Worm (Caenorhabditis elegans): ENCODE results near the gene B0524.6.
A peak's percentile ranks its signal among the peaks of the same experiment; 100 is the strongest.

The B0524.6 gene

DNA sequence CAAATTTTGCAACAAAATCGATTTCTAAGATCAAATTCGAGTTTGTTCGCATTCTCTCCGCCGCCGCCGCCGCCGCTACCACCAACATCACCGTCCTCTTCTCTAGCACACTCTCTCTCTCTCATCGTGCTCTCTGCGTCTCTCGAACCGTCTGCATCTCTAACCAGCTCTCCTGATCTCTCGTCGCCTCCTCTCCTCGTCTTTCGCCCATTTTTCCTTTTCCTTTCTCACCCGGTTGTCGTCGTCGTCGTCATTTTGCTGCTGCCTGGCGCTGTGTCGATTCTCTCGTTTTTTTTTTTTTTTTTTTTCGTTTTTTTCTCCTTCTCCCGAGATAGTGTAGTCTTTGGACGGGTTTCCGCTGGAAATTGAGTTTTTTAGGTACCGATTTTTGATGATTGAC lies 21.0 kb upstream of the B0524.6 start:
- TF ChIP-seq fkh-4 (tag; optimal IDR thresholded peaks at IDR 0.05; ENCODE audit: borderline replicate concordance): peak; percentile 50
- TF ChIP-seq ztf-4 (tag; optimal IDR thresholded peaks at IDR 0.05): peak; percentile 80
- TF ChIP-seq xbp-1 (tag; optimal IDR thresholded peaks at IDR 0.05): peak; percentile 92
- TF ChIP-seq alr-1 (tag; optimal IDR thresholded peaks at IDR 0.05; ENCODE audit: borderline replicate concordance): no peak
- TF ChIP-seq sup-37 (GFP tag; optimal IDR thresholded peaks at IDR 0.05): peak; percentile 50
- TF ChIP-seq snu-23 (GFP tag; optimal IDR thresholded peaks at IDR 0.05): peak; percentile 92
- no peak for TF ChIP-seq pag-3 (tag; optimal IDR thresholded peaks at IDR 0.05; ENCODE audit: borderline replicate concordance, insufficient read depth)
- peak; percentile 97 for TF ChIP-seq nhr-19 (GFP tag; conservative IDR thresholded peaks at IDR 0.05)
- TF ChIP-seq grh-1 (GFP tag; IDR thresholded peaks at IDR 0.05): peak; percentile 95
- peak; percentile 67 for TF ChIP-seq lin-39 (tag; optimal IDR thresholded peaks at IDR 0.05)
- TF ChIP-seq sptf-1 (tag; optimal IDR thresholded peaks at IDR 0.05): no peak
- TF ChIP-seq lin-13 (GFP tag; optimal IDR thresholded peaks at IDR 0.05): peak; percentile 88
- no peak for TF ChIP-seq lin-15B (tag; optimal IDR thresholded peaks at IDR 0.05)
- TF ChIP-seq unc-86 (tag; optimal IDR thresholded peaks at IDR 0.05): peak; percentile 96
- peak; percentile 96 for TF ChIP-seq skn-1 (tag; optimal IDR thresholded peaks at IDR 0.05)
- peak in 3 of 6 experiments; percentile 80 to 89 (median 88) for TF ChIP-seq elt-3 (tag; optimal IDR thresholded peaks at IDR 0.05)
- TF ChIP-seq ama-1 (optimal IDR thresholded peaks at IDR 0.05): peak; percentile 55
- peak; percentile 49 for TF ChIP-seq nhr-76 (tag; optimal IDR thresholded peaks at IDR 0.05)
- TF ChIP-seq mab-9 (GFP tag; IDR thresholded peaks at IDR 0.05): 0 out of 2 replicates have a peak, but pooled peaks have one; percentile 56
- peak; percentile 83 to 90 for TF ChIP-seq lsy-2 (tag; optimal IDR thresholded peaks at IDR 0.05)
- TF ChIP-seq ceh-8 (GFP tag; optimal IDR thresholded peaks at IDR 0.05): peak; percentile 91
- peak; percentile 87 for TF ChIP-seq hpl-2 (GFP tag; optimal IDR thresholded peaks at IDR 0.05)
- no peak for TF ChIP-seq C04F5.9 (tag; optimal IDR thresholded peaks at IDR 0.05)
- peak; percentile 78 for TF ChIP-seq isw-1 (GFP tag; IDR thresholded peaks at IDR 0.05)
- TF ChIP-seq nhr-20 (tag; optimal IDR thresholded peaks at IDR 0.05): peak; percentile 99
- TF ChIP-seq C34B4.2 (tag; optimal IDR thresholded peaks at IDR 0.05): no peak
- peak; percentile 90 to 97 for TF ChIP-seq egl-27 (tag; optimal IDR thresholded peaks at IDR 0.05)
- peak; percentile 48 for TF ChIP-seq mep-1 (tag; optimal IDR thresholded peaks at IDR 0.05)
- no peak for TF ChIP-seq aly-2 (tag; optimal IDR thresholded peaks at IDR 0.05)
- TF ChIP-seq elt-2 (tag; optimal IDR thresholded peaks at IDR 0.05): peak; percentile 71
- peak; percentile 48 for TF ChIP-seq nhr-237 (tag; optimal IDR thresholded peaks at IDR 0.05)
- TF ChIP-seq F16B12.6 (tag; optimal IDR thresholded peaks at IDR 0.05): peak; percentile 34
- TF ChIP-seq ztf-11 (tag; optimal IDR thresholded peaks at IDR 0.05): peak in 1 of 2 experiments; percentile 87
- no peak for TF ChIP-seq hlh-4 (tag; optimal IDR thresholded peaks at IDR 0.05)
- TF ChIP-seq fos-1 (tag; optimal IDR thresholded peaks at IDR 0.05): peak; percentile 91
- TF ChIP-seq zip-4 (GFP tag; optimal IDR thresholded peaks at IDR 0.05): peak; percentile 63
- peak; percentile 81 for TF ChIP-seq fkh-10 (GFP tag; optimal IDR thresholded peaks at IDR 0.05)
- TF ChIP-seq pqm-1 (tag; optimal IDR thresholded peaks at IDR 0.05): no peak
- TF ChIP-seq hlh-17 (GFP tag; optimal IDR thresholded peaks at IDR 0.05; ENCODE audit: borderline replicate concordance): no peak
- TF ChIP-seq ceh-88 (GFP tag; IDR thresholded peaks at IDR 0.05): peak; percentile 70
- TF ChIP-seq irx-1 (tag; optimal IDR thresholded peaks at IDR 0.05): peak; percentile 84
- no peak for TF ChIP-seq ets-5 (GFP tag; IDR thresholded peaks at IDR 0.05)
- TF ChIP-seq aha-1 (tag; optimal IDR thresholded peaks at IDR 0.05): peak; percentile 70
- TF ChIP-seq lir-3 (tag; optimal IDR thresholded peaks at IDR 0.05; ENCODE audit: poor library complexity): no peak
- no peak for TF ChIP-seq nhr-84 (tag; optimal IDR thresholded peaks at IDR 0.05)
- peak; percentile 82 for TF ChIP-seq unc-130 (tag; optimal IDR thresholded peaks at IDR 0.05)
- TF ChIP-seq efl-1 (optimal IDR thresholded peaks at IDR 0.05): peak; percentile 85 to 95
- TF ChIP-seq efl-1 (GFP tag; optimal IDR thresholded peaks at IDR 0.05 in 1 of 2): peak; percentile 55 to 97
- TF ChIP-seq nhr-77 (tag; optimal IDR thresholded peaks at IDR 0.05): peak; percentile 69
- peak; percentile 86 for TF ChIP-seq fkh-8 (tag; optimal IDR thresholded peaks at IDR 0.05)
- TF ChIP-seq mef-2 (tag; optimal IDR thresholded peaks at IDR 0.05): peak; percentile 86
- TF ChIP-seq unc-30 (tag; optimal IDR thresholded peaks at IDR 0.05): no peak
- TF ChIP-seq rnt-1 (tag; optimal IDR thresholded peaks at IDR 0.05): peak; percentile 97
- peak; percentile 73 for TF ChIP-seq snpc-4 (tag; optimal IDR thresholded peaks at IDR 0.05)

All from whole organism, L1 larva.